Fruit fly (Drosophila melanogaster): ENCODE results near the gene RtcB.

- TF ChIP-seq CG3919 (GFP tag; optimal IDR thresholded peaks at IDR 0.05), result no peak
- no peak for TF ChIP-seq Sox102F (GFP tag; optimal IDR thresholded peaks at IDR 0.05)
Measured at dm6 chr2L:19415859-19416258, 14.6 kb upstream of the RtcB start.

Measured in whole organism, prepupa.